Worm (Caenorhabditis elegans): ENCODE results near the gene olrn-1.

The olrn-1 gene

ce11 chrX:15572021-15572420 lies 34.6 kb downstream of the olrn-1 start:
- TF ChIP-seq unc-62 (GFP tag; optimal IDR thresholded peaks at IDR 0.05) = no peak

- no peak for TF ChIP-seq unc-62 (GFP tag; optimal IDR thresholded peaks at IDR 0.05)
Observed at ce11 chrX:15575460-15575859, 38.0 kb downstream of the olrn-1 start.

DNA sequence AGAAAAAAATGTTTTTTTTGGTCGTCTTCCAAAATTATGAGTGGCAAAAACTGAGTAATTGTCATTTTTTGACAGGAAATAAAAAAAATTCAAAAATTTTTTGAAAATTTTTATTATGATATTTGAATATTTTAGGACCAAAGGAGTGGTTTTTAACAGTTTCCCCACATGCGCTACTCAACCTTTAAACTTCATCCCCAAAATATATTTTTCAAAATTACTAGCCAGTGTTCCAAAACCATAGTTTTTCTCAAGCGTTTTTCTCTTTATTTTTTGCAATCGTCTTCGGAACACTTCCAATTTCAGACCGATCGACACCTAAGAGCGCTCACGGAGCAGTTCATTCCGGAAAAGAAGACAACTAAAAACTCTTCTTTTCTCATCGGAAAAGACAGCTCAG lies 39.5 kb downstream of the olrn-1 start, which contains the start of gene K09A9.6:
Gene K09A9.6, plus strand, starts transcription at position 301 of the 400 bp plus-strand sequence.
- no peak for TF ChIP-seq unc-62 (GFP tag; optimal IDR thresholded peaks at IDR 0.05)

DNA sequence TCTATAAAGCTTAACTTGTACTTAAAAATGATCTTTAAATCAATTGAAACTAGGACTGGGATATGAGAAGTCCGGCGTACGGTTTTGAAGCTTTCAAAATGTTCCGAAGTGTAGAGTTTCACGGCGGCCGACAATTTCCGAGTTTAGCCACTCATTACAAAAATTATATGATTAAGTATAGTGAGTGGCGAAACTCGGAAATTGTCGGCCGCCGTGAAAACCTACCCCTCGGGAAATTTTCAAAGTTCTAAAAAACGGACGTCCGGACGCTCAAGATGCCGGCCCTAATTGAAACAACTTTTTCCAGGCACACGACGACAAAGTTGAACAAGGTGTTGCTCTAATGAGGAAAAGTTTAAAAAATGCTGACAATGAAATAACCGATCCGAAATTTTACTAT lies 47.7 kb downstream of the olrn-1 start:
- no peak for TF ChIP-seq unc-62 (GFP tag; optimal IDR thresholded peaks at IDR 0.05)

ce11 chrX:15586192-15586591 lies 48.7 kb downstream of the olrn-1 start:
- TF ChIP-seq unc-62 (GFP tag; optimal IDR thresholded peaks at IDR 0.05) = no peak

- TF ChIP-seq unc-62 (GFP tag; optimal IDR thresholded peaks at IDR 0.05) = no peak
Observed at ce11 chrX:15590347-15590928, 53.0 kb downstream of the olrn-1 start, which contains the start of gene gas-1. TSS of gene gas-1 (minus strand) at chrX:15590397.

DNA sequence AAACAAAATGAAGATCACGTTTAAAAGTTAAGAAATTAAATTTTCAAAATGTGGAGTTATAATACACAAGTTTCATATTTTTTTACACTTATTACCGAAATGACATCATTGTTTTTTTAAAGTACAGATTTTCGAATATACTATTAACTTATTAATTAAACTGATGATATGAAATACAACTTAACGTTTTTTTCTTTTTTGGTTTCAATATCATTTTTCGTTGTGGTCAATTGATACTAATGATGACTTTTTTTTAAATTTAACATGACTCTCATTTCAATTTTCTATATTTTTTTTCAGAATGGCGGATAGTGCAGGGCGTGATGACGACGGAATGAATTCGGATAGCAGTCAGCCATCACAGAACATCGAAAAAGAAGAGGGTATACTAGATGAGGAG lies 53.6 kb downstream of the olrn-1 start, which contains the start of gene usp-33:
Gene usp-33, plus strand, starts transcription at position 301 of the 400 bp plus-strand sequence.
- TF ChIP-seq unc-62 (GFP tag; optimal IDR thresholded peaks at IDR 0.05) = no peak

- TF ChIP-seq unc-62 (GFP tag; optimal IDR thresholded peaks at IDR 0.05) = no peak
Observed at ce11 chrX:15593366-15593765, 55.9 kb downstream of the olrn-1 start.

DNA sequence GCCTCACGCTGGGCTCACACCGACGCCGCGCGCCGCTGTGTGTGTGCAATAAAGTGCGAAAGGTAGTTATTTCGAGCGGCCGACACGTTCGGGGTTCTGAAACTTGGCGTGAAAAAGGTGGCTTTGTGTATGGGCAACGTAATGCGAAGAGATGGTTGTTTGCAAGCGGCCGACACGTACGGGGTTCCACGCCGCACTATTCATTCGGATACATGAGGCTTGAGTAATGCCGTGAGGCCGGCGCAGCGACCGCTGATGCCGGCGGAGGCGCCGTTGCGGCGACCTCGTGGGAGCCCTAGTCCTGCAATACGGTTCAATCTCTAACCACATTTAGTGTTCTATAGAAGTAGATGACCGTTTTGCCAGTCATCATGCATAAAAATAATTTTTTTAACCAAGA lies 56.6 kb downstream of the olrn-1 start:
- TF ChIP-seq unc-62 (GFP tag; optimal IDR thresholded peaks at IDR 0.05) = no peak

All from whole organism, dauer.